Fruit fly (Drosophila melanogaster): Measurements from ENCODE around the gene CG13793.

DNA sequence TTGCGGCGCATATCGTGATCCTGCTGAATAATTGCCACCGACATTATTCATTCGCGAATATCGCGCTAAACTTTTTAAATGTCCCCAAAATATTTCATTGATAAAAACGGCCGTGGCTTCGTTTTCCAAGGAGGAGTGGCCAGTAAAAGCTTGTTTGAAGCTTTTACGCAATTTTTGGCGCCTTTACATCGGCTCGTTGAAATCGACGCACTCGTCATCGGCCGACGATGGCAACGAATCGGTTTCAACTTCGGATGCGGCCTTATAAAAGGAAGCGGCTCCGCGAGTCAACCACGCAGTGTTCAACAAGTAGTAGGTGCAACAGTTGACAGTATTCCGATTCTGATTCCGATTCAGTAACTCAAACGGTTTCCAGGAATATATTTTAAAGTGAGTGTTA, 48.0 kb upstream of the CG13793 start, which contains the start of gene CG7191:
- TF ChIP-seq Xrp1 (GFP tag; IDR thresholded peaks at IDR 0.05) (no peak), cwo (GFP tag; optimal IDR thresholded peaks at IDR 0.05) (no peak), CG1024 (GFP tag; IDR thresholded peaks at IDR 0.05) (no peak), Dek (tag; optimal IDR thresholded peaks at IDR 0.05) (no peak), CG14860 (GFP tag; IDR thresholded peaks at IDR 0.05; ENCODE audit: partially characterized antibody) (no peak), HmgD (GFP tag; optimal IDR thresholded peaks at IDR 0.05) (no peak), Abd-B (GFP tag; optimal IDR thresholded peaks at IDR 0.05) (no peak), zfh2 (GFP tag; optimal IDR thresholded peaks at IDR 0.05) (no peak), CG34224 (GFP tag; IDR thresholded peaks at IDR 0.05; ENCODE audit: partially characterized antibody) (no peak), CG3065 (GFP tag; optimal IDR thresholded peaks at IDR 0.05) (no peak), org-1 (GFP tag; optimal IDR thresholded peaks at IDR 0.05) (no peak), psq (GFP tag; optimal IDR thresholded peaks at IDR 0.05) (no peak)

All from whole organism, embryonic.